Worm (Caenorhabditis elegans) whole organism, young adult: ENCODE results near the gene cope-1.

Experiments used
- B0019.2 ChIP-seq: fragments of 200-800 bp; sonication (Bioruptor generic); conservative IDR thresholded peaks from 2 replicates; pipeline ENCODE4 v1.3.6; 2022; ENCODE audit warnings: missing genetic modification reagents, missing genetic modification characterization, missing compliant biosample characterization
- B0035.1 ChIP-seq: sonication (generic microtip); optimal IDR thresholded peaks from 2 replicates; lab custom pipeline; 2016; ENCODE audit warnings: missing genetic modification characterization, mild to moderate bottlenecking, missing compliant biosample characterization, missing genotype, missing genetic modification reagents
- B0261.1 ChIP-seq: sonication (generic microtip); optimal IDR thresholded peaks from 2 replicates; lab custom pipeline; 2016; ENCODE audit warnings: mild to moderate bottlenecking, missing genetic modification characterization, moderate library complexity, missing compliant biosample characterization
- F33H1.4 ChIP-seq: fragments of 200-800 bp; sonication (Bioruptor generic); IDR thresholded peaks from 2 replicates; pipeline ENCODE4 v1.3.6; 2022; ENCODE audit warnings: missing genetic modification reagents, missing genetic modification characterization, missing compliant biosample characterization
- F37B4.10 ChIP-seq: fragments of 200-800 bp; sonication (Bioruptor generic); IDR thresholded peaks from 2 replicates; pipeline ENCODE4 v1.3.6; 2022; ENCODE audit warnings: missing genetic modification characterization, missing compliant biosample characterization
- F57C9.4 ChIP-seq: sonication (generic microtip); optimal IDR thresholded peaks from 2 replicates; lab custom pipeline; 2017; ENCODE audit warnings: mild to moderate bottlenecking, missing genetic modification characterization, missing compliant biosample characterization
- Y53G8AR.9 ChIP-seq: fragments of 200-800 bp; sonication (Bioruptor generic); conservative IDR thresholded peaks from 2 replicates; pipeline ENCODE4 v1.3.6; 2022; ENCODE audit warnings: missing genetic modification reagents, missing genetic modification characterization, missing compliant biosample characterization
- Y56A3A.18 ChIP-seq: fragments of 200-800 bp; sonication (Bioruptor generic); IDR thresholded peaks from 2 replicates; pipeline ENCODE4 v1.3.6; 2022; ENCODE audit warnings: missing genetic modification reagents, missing genetic modification characterization, missing compliant biosample characterization
- Y79H2A.3 ChIP-seq: fragments of 200-800 bp; sonication (Bioruptor generic); conservative IDR thresholded peaks from 2 replicates; pipeline ENCODE4 v1.3.6; 2022; ENCODE audit warnings: missing genetic modification reagents, missing genetic modification characterization, missing compliant biosample characterization
- Y95B8A.8 ChIP-seq: fragments of 200-800 bp; sonication (Bioruptor generic); IDR thresholded peaks from 2 replicates; pipeline ENCODE4 v1.3.6; 2022; ENCODE audit warnings: missing genetic modification reagents, missing genetic modification characterization, missing compliant biosample characterization
- athp-1 ChIP-seq: sonication (generic microtip); optimal IDR thresholded peaks from 2 replicates; lab custom pipeline; 2017; ENCODE audit warnings: mild to moderate bottlenecking, missing genetic modification characterization, missing compliant biosample characterization
- bed-1 ChIP-seq: fragments of 200-800 bp; sonication (Bioruptor generic); IDR thresholded peaks from 2 replicates; pipeline ENCODE4 v1.3.6; 2022; ENCODE audit warnings: missing genetic modification reagents, missing genetic modification characterization, missing compliant biosample characterization
- ccch-3 ChIP-seq: fragments of 200-800 bp; sonication (Bioruptor generic); optimal IDR thresholded peaks from 2 replicates; lab custom pipeline; 2018; ENCODE audit warnings: mild to moderate bottlenecking, missing genetic modification characterization, missing compliant biosample characterization
- dpl-1 ChIP-seq: fragments of 150-350 bp; optimal IDR thresholded peaks from 2 replicates; lab custom pipeline; 2014; ENCODE audit warnings: missing biosample characterization, missing genetic modification reagents, missing genetic modification characterization
- ekl-4 ChIP-seq: fragments of 200-800 bp; sonication (Bioruptor generic); IDR thresholded peaks from 2 replicates; pipeline ENCODE4 v1.3.6; 2022; ENCODE audit warnings: missing genetic modification reagents, missing genetic modification characterization, missing compliant biosample characterization
- hlh-12 ChIP-seq: sonication (generic microtip); optimal IDR thresholded peaks from 2 replicates; lab custom pipeline; 2016; ENCODE audit warnings: missing genetic modification characterization, missing compliant biosample characterization
- hsf-1 ChIP-seq: fragments of 200-800 bp; sonication (Bioruptor generic); IDR thresholded peaks from 2 replicates; pipeline ENCODE4 v1.3.6; 2022; ENCODE audit warnings: missing genetic modification reagents, missing genetic modification characterization, missing compliant biosample characterization
- lag-1 ChIP-seq: fragments of 200-800 bp; sonication (Bioruptor generic); IDR thresholded peaks from 2 replicates; pipeline ENCODE4 v1.3.6; 2022; ENCODE audit warnings: missing genetic modification reagents, missing genetic modification characterization, missing compliant biosample characterization
- let-526 ChIP-seq: fragments of 200-800 bp; sonication (Bioruptor generic); IDR thresholded peaks from 2 replicates; pipeline ENCODE4 v1.3.6; 2022; ENCODE audit warnings: missing genetic modification reagents, missing genetic modification characterization, missing compliant biosample characterization
- lin-26 ChIP-seq: fragments of 200-800 bp; sonication (Bioruptor generic); IDR thresholded peaks from 2 replicates; pipeline ENCODE4 v1.3.6; 2022; ENCODE audit warnings: missing genetic modification reagents, missing genetic modification characterization, missing compliant biosample characterization
- lir-1 ChIP-seq: fragments of 200-800 bp; sonication (Bioruptor generic); conservative IDR thresholded peaks from 2 replicates; pipeline ENCODE4 v1.3.6; 2022; ENCODE audit warnings: missing genetic modification reagents, missing genetic modification characterization, missing compliant biosample characterization
- lsl-1 ChIP-seq: fragments of 200-800 bp; sonication (Bioruptor generic); optimal IDR thresholded peaks from 2 replicates; lab custom pipeline; 2018; ENCODE audit warnings: mild to moderate bottlenecking, missing genetic modification characterization, moderate library complexity, missing compliant biosample characterization
- madf-6 ChIP-seq: fragments of 200-800 bp; sonication (Bioruptor generic); IDR thresholded peaks from 2 replicates; pipeline ENCODE4 v1.3.6; 2022; ENCODE audit warnings: missing genetic modification reagents, missing genetic modification characterization, missing compliant biosample characterization
- mcd-1 ChIP-seq: fragments of 200-800 bp; sonication (Bioruptor generic); IDR thresholded peaks from 2 replicates; pipeline ENCODE4 v1.3.6; 2022; ENCODE audit warnings: missing genetic modification reagents, missing genetic modification characterization, missing compliant biosample characterization
- mel-28 ChIP-seq: sonication (generic microtip); optimal IDR thresholded peaks from 2 replicates; lab custom pipeline; 2016; ENCODE audit warnings: borderline replicate concordance, mild to moderate bottlenecking, missing genetic modification characterization, missing compliant biosample characterization
- nfya-2 ChIP-seq: fragments of 200-800 bp; sonication (Bioruptor generic); IDR thresholded peaks from 2 replicates; pipeline ENCODE4 v1.3.6; 2022; ENCODE audit warnings: missing genetic modification reagents, missing genetic modification characterization, missing compliant biosample characterization
- pha-4 ChIP-seq: fragments of 150-350 bp; sonication (generic microtip); optimal IDR thresholded peaks from 2 replicates; lab custom pipeline; 2014; ENCODE audit warnings: missing biosample characterization, missing genetic modification reagents, missing genetic modification characterization
- rpc-1 ChIP-seq, 2 experiments: fragments of 150-350 bp in 1 of 2; sonication (generic microtip) in 1 of 2; optimal IDR thresholded peaks; 2 replicates each; lab custom pipeline; 2014 to 2018; ENCODE audit warnings: missing biosample characterization in 1 of 2, missing genetic modification characterization in 1 of 2, missing genetic modification reagents in 1 of 2, missing genotype in 1 of 2
- sea-2 ChIP-seq: fragments of 200-800 bp; sonication (Bioruptor generic); IDR thresholded peaks from 2 replicates; pipeline ENCODE4 v1.3.6; 2022; ENCODE audit warnings: missing genetic modification characterization, missing compliant biosample characterization
- somi-1 ChIP-seq: fragments of 200-800 bp; sonication (Bioruptor generic); optimal IDR thresholded peaks from 2 replicates; lab custom pipeline; 2018; ENCODE audit warnings: mild to moderate bottlenecking, missing genetic modification characterization, missing compliant biosample characterization
- tbx-9 ChIP-seq: sonication (generic microtip); optimal IDR thresholded peaks from 2 replicates; lab custom pipeline; 2016; ENCODE audit warnings: borderline replicate concordance, missing genetic modification characterization, inconsistent platforms, missing compliant biosample characterization
- unc-62 ChIP-seq: fragments of 150-350 bp; optimal IDR thresholded peaks from 2 replicates; lab custom pipeline; 2014; ENCODE audit warnings: missing biosample characterization, missing genetic modification reagents, missing genetic modification characterization
- ztf-22 ChIP-seq: fragments of 200-800 bp; sonication (Bioruptor generic); optimal IDR thresholded peaks from 2 replicates; lab custom pipeline; 2018; ENCODE audit warnings: mild to moderate bottlenecking, missing genetic modification characterization, moderate library complexity, missing compliant biosample characterization
- ztf-26 ChIP-seq: sonication (generic microtip); optimal IDR thresholded peaks from 2 replicates; lab custom pipeline; 2017; ENCODE audit warnings: missing genetic modification characterization, missing compliant biosample characterization
- ztf-6 ChIP-seq: fragments of 200-800 bp; sonication (Bioruptor generic); IDR thresholded peaks from 2 replicates; pipeline ENCODE4 v1.3.6; 2022; ENCODE audit warnings: missing genetic modification reagents, missing genetic modification characterization, missing compliant biosample characterization

The cope-1 gene

DNA sequence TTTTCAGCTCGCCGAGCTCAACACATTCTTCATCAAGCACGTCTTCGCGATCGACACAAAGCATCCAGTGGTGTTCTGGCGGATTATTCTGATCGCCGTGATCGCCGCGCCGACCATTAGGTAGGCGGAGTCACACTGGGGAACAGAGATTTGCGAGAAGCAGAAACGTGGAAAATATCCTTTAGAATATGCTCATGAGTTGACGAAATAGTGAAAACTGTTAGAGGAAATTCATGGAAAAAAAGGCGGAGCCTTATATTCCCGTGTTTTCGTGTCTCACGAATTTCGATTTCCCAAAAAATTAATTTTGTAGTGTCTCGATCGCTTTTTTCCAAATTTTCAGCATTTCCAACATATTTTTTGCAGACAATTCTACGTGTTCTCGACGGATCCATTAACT is 48.4 kb downstream of the cope-1 start:
- TF ChIP-seq Y53G8AR.9 (GFP tag; lab: Robert Waterston, UW) (no peak), unc-62 (GFP tag; lab: Kevin White, UChicago) (no peak), Y95B8A.8 (GFP tag; lab: Robert Waterston, UW) (no peak), sea-2 (GFP tag; lab: Robert Waterston, UW) (no peak), athp-1 (no peak), rpc-1 (optimal IDR thresholded peaks at IDR 0.05; lab: Kevin White, UChicago) (no peak), rpc-1 (tag; optimal IDR thresholded peaks at IDR 0.05; lab: Kevin White, UChicago) (no peak), hlh-12 (tag; lab: Kevin White, UChicago) (no peak), ztf-26 (tag; lab: Kevin White, UChicago) (no peak), lsl-1 (no peak), mel-28 (tag; lab: Kevin White, UChicago) (no peak), F57C9.4 (tag; lab: Kevin White, UChicago) (no peak), lir-1 (GFP tag; lab: Robert Waterston, UW) (no peak), tbx-9 (tag; lab: Kevin White, UChicago) (no peak), lin-26 (GFP tag; lab: Robert Waterston, UW) (no peak), dpl-1 (GFP tag; lab: Kevin White, UChicago) (no peak), B0035.1 (no peak), mcd-1 (GFP tag; lab: Robert Waterston, UW) (no peak), ccch-3 (GFP tag; lab: Kevin White, UChicago) (no peak), Y56A3A.18 (GFP tag; lab: Robert Waterston, UW) (no peak)

DNA sequence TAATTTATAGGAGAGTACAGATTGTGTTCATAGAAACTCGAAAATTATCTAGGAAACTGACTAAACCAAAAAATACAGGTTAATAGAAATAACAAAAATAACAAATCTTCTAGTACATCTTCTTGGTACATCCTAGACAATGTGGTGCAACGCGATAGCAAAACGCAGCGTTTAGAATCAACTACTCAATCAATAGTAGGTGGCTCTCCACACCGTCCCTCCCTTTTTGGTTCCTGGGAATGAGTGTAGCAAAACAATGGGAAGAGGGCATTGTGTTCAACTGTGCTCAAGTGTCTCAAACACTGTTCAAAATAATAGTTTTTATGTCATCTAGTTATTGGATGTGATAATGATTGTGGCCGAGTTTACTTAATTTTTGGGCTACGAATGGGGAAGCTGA is 50.6 kb downstream of the cope-1 start, which contains the start of gene T27E9.6:
Gene T27E9.6 (minus strand): TSS at position 101 of the 400 bp plus-strand sequence.
- no peak for TF ChIP-seq somi-1
- TF ChIP-seq Y79H2A.3: no peak
- no peak for TF ChIP-seq pha-4 (tag; lab: Kevin White, UChicago)
- TF ChIP-seq ztf-22 (GFP tag; lab: Kevin White, UChicago): no peak
- no peak for TF ChIP-seq ekl-4
- TF ChIP-seq F33H1.4 (GFP tag; lab: Robert Waterston, UW): no peak
- TF ChIP-seq lsl-1: no peak
- no peak for TF ChIP-seq bed-1 (GFP tag; lab: Robert Waterston, UW)
- no peak for TF ChIP-seq F37B4.10
- no peak for TF ChIP-seq hsf-1 (GFP tag; lab: Robert Waterston, UW)
- no peak for TF ChIP-seq let-526
- no peak for TF ChIP-seq ztf-6 (GFP tag; lab: Robert Waterston, UW)
- no peak for TF ChIP-seq ztf-26 (tag; lab: Kevin White, UChicago)
- TF ChIP-seq madf-6: no peak
- TF ChIP-seq hlh-12 (tag; lab: Kevin White, UChicago): no peak
- TF ChIP-seq B0019.2: no peak
- no peak for TF ChIP-seq B0261.1 (tag; lab: Kevin White, UChicago)
- TF ChIP-seq lag-1: no peak
- TF ChIP-seq nfya-2 (GFP tag; lab: Robert Waterston, UW): no peak
- TF ChIP-seq, all 124 proteins: peak for 0
